In genomic region chr3L:591370-591769, dm6 we compare ENCODE assay signal across 2 fruit fly cellular contexts.
TF ChIP-seq lines count a peak whose summit lies in the region.

No protein-coding gene starts in this region.

TF ChIP-seq in whole organism, embryonic, 481 proteins besides CTCF, POLR2A, EP300 and RAD21 (continued from another document):
- peak; percentile 42 for TF ChIP-seq Med (GFP tag; lab: Kevin White, UChicago)
- no peak for TF ChIP-seq Neu2 (GFP tag; optimal IDR thresholded peaks at IDR 0.05; lab: Kevin White, UChicago; ENCODE audit: borderline replicate concordance)
- no peak for TF ChIP-seq Hr39 (optimal IDR thresholded peaks at IDR 0.05; lab: Kevin White, UChicago)
- no peak for TF ChIP-seq CG5953 (GFP tag; IDR thresholded peaks at IDR 0.05; lab: Robert Waterston, UW)
- TF ChIP-seq dmrt11E (tag; optimal IDR thresholded peaks at IDR 0.05; lab: Kevin White, UChicago) = peak; percentile 56
- peak; percentile 13 for TF ChIP-seq phol (tag; optimal IDR thresholded peaks at IDR 0.05; lab: Kevin White, UChicago)
- peak; percentile 36; the same call in 1 of the 3 replicates for TF ChIP-seq Optix (GFP tag; IDR thresholded peaks at IDR 0.05; lab: Robert Waterston, UW)
- TF ChIP-seq trh (GFP tag; optimal IDR thresholded peaks at IDR 0.05; lab: Kevin White, UChicago) = no peak
- TF ChIP-seq NfI (GFP tag; optimal IDR thresholded peaks at IDR 0.05; lab: Kevin White, UChicago) = no peak
- no peak for TF ChIP-seq CG43689 (GFP tag; IDR thresholded peaks at IDR 0.05; lab: Robert Waterston, UW)
- peak; percentile 84 for TF ChIP-seq Ets65A (GFP tag; lab: Kevin White, UChicago)
- no peak for TF ChIP-seq Asciz (GFP tag; optimal IDR thresholded peaks at IDR 0.05; lab: Kevin White, UChicago)
- TF ChIP-seq gce (GFP tag; IDR thresholded peaks at IDR 0.05; lab: Robert Waterston, UW) = no peak
- TF ChIP-seq Bgb (GFP tag; IDR thresholded peaks at IDR 0.05; lab: Robert Waterston, UW; ENCODE audit: partially characterized antibody) = no peak
- peak; percentile 3 for TF ChIP-seq nmo (GFP tag; optimal IDR thresholded peaks at IDR 0.05; lab: Kevin White, UChicago)
- peak; percentile 52 for TF ChIP-seq CG10979 (tag; optimal IDR thresholded peaks at IDR 0.05; lab: Kevin White, UChicago)
- TF ChIP-seq CG2712 (tag; optimal IDR thresholded peaks at IDR 0.05; lab: Kevin White, UChicago) = peak; percentile 32
- no peak for TF ChIP-seq CG17829 (tag; optimal IDR thresholded peaks at IDR 0.05; lab: Kevin White, UChicago)
- peak; percentile 5 for TF ChIP-seq CG15696 (tag; optimal IDR thresholded peaks at IDR 0.05; lab: Kevin White, UChicago)
- no peak for TF ChIP-seq trem (tag; optimal IDR thresholded peaks at IDR 0.05; lab: Kevin White, UChicago)
- no peak for TF ChIP-seq Sry-β (GFP tag; optimal IDR thresholded peaks at IDR 0.05; lab: Kevin White, UChicago)
- peak; percentile 67 for TF ChIP-seq sens (GFP tag; lab: Kevin White, UChicago)
- TF ChIP-seq CG4854 (GFP tag; optimal IDR thresholded peaks at IDR 0.05; lab: Kevin White, UChicago) = no peak
- TF ChIP-seq CG9437 (GFP tag; optimal IDR thresholded peaks at IDR 0.05; lab: Kevin White, UChicago) = no peak
- 0 out of 2 replicates have a peak, but pooled peaks have one; percentile 28 for TF ChIP-seq CG10959 (GFP tag; IDR thresholded peaks at IDR 0.05; lab: Robert Waterston, UW)
- TF ChIP-seq ttk (GFP tag; IDR thresholded peaks at IDR 0.05; lab: Robert Waterston, UW) = no peak
- TF ChIP-seq CG12155 (GFP tag; optimal IDR thresholded peaks at IDR 0.05; lab: Kevin White, UChicago) = no peak
- no peak for TF ChIP-seq D (optimal IDR thresholded peaks at IDR 0.05; lab: Kevin White, UChicago)
- peak; percentile 34 for TF ChIP-seq D (GFP tag; optimal IDR thresholded peaks at IDR 0.05; lab: Kevin White, UChicago)
- peak; percentile 20; the same call in 1 of the 2 replicates for TF ChIP-seq Xrp1 (GFP tag; IDR thresholded peaks at IDR 0.05; lab: Robert Waterston, UW)
- no peak for TF ChIP-seq pho (GFP tag; optimal IDR thresholded peaks at IDR 0.05; lab: Kevin White, UChicago)
- no peak for TF ChIP-seq chn (GFP tag; optimal IDR thresholded peaks at IDR 0.05; lab: Kevin White, UChicago)
- TF ChIP-seq bsh (GFP tag; optimal IDR thresholded peaks at IDR 0.05; lab: Kevin White, UChicago) = peak in 1 of 2 experiments; percentile 43
- TF ChIP-seq pros (GFP tag; optimal IDR thresholded peaks at IDR 0.05; lab: Kevin White, UChicago) = no peak
- 0 out of 2 replicates have a peak, but pooled peaks have one; percentile 37 for TF ChIP-seq CG17328 (GFP tag; IDR thresholded peaks at IDR 0.05; lab: Robert Waterston, UW)
- no peak for TF ChIP-seq Pdp1 (GFP tag; optimal IDR thresholded peaks at IDR 0.05; lab: Kevin White, UChicago)
- no peak for TF ChIP-seq CG11093 (GFP tag; IDR thresholded peaks at IDR 0.05; lab: Robert Waterston, UW)
- peak; percentile 1 for TF ChIP-seq grau (tag; optimal IDR thresholded peaks at IDR 0.05; lab: Kevin White, UChicago)
- no peak for TF ChIP-seq CG13624 (GFP tag; optimal IDR thresholded peaks at IDR 0.05; lab: Kevin White, UChicago)
- peak in 1 of 3 experiments; percentile 20 for TF ChIP-seq lola (GFP tag; optimal IDR thresholded peaks at IDR 0.05; lab: Kevin White, UChicago)
- no peak for TF ChIP-seq maf-S (GFP tag; optimal IDR thresholded peaks at IDR 0.05; lab: Kevin White, UChicago)
- no peak for TF ChIP-seq cas (GFP tag; IDR thresholded peaks at IDR 0.05; lab: Robert Waterston, UW)
- TF ChIP-seq CG3995 (GFP tag; optimal IDR thresholded peaks at IDR 0.05; lab: Kevin White, UChicago) = no peak
- TF ChIP-seq CG18619 (GFP tag; optimal IDR thresholded peaks at IDR 0.05; lab: Kevin White, UChicago) = no peak
- TF ChIP-seq fd96Cb (tag; optimal IDR thresholded peaks at IDR 0.05; lab: Kevin White, UChicago) = peak; percentile 5
- no peak for TF ChIP-seq CG10321 (GFP tag; IDR thresholded peaks at IDR 0.05; lab: Robert Waterston, UW)
- no peak for TF ChIP-seq CG9797 (GFP tag; optimal IDR thresholded peaks at IDR 0.05; lab: Kevin White, UChicago)
- peak; percentile 5 for TF ChIP-seq CG16863 (GFP tag; optimal IDR thresholded peaks at IDR 0.05; lab: Kevin White, UChicago)

TF ChIP-seq in whole organism, prepupa, 60 proteins besides CTCF, POLR2A, EP300 and RAD21 (continued from another document):
- TF ChIP-seq CG10631 (GFP tag; optimal IDR thresholded peaks at IDR 0.05; lab: Kevin White, UChicago) (no peak), fd85E (GFP tag; optimal IDR thresholded peaks at IDR 0.05; lab: Kevin White, UChicago) (no peak), esn (GFP tag; optimal IDR thresholded peaks at IDR 0.05; lab: Kevin White, UChicago) (no peak), eg (GFP tag; IDR thresholded peaks at IDR 0.05; lab: Robert Waterston, UW) (0 out of 3 replicates have a peak, but pooled peaks have one; percentile 20), achi (GFP tag; optimal IDR thresholded peaks at IDR 0.05; lab: Kevin White, UChicago) (no peak)
